Worm (Caenorhabditis elegans) whole organism, dauer: Measurements from ENCODE around the gene zif-1.
"Not testable (repeated sequence)": the region's sequence is repeated elsewhere in the genome, so short reads cannot be mapped to it uniquely, and the experiment has no call there.

Experiments
- unc-62 ChIP-seq: sonication (generic microtip); optimal IDR thresholded peaks from 2 replicates; lab custom pipeline; 2017; ENCODE audit warnings: missing biosample characterization, missing genetic modification reagents, missing genetic modification characterization

The zif-1 gene

DNA sequence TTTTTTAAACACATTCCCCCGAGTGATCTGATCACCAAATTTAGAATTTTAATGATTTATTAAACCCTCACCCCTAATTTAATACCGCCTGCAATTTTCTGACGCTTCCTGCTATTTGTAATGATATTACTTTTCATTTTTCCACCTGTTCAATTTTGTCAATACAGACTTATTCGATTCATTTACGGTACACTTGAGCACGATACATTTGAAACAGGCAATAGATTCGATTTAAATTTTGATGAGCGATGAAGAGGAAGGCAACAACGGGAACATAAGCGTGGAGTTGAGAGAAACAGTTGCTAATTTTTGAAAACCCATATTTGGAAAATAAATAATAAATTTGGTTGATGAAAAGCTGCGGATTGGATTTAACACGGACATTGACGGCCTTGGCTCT lies 2.1 kb downstream of the zif-1 start:
- no peak for TF ChIP-seq unc-62 (GFP tag; lab: Kevin White, UChicago)

DNA sequence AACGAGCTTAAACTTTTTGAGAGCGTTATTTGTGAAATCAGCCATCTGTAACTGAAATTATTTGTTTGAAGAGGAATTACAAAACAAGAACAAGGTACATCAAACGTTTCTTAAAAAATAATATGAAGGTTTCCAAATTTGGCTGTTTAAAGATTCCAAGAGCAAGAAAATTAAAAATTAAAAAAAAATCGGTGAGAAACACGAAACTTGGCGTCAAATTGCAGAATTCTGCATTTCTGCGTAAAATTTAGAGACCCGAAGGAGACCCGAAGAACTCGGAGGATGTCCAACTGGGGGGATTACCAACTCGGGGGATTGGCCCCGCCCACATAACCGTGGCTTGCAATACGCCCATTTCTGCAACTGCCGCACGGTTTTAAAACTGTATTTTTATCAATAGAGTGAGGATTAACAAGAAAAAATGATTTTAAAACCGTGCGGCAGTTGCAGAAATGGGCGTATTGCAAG lies 3.4 kb downstream of the zif-1 start, which contains the start of gene rab-6.1:
Gene rab-6.1, minus strand, starts transcription at position 51 of the 468 bp plus-strand sequence.
- not testable (repeated sequence) for TF ChIP-seq unc-62 (GFP tag; lab: Kevin White, UChicago)

ce11 chrIII:9007183-9007582 lies 4.6 kb downstream of the zif-1 start:
- TF ChIP-seq unc-62 (GFP tag; lab: Kevin White, UChicago), result no peak

DNA sequence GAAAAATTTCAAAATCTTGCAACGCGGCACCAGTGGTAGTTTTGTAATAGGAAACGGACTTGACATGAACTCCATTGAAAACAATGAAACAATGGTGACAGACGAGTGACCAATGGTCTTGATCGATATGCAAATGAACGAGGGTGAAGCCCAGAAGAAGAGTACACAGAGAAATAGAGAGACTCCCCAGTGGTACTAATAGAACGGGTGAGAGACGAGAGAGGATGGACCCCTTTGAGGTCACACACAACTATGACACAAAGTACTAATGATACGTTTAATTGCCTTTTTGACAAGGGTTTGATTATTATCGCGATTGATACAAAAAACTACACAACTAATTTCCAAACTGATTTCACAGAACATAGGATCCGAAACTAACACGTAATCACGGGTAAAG lies 7.5 kb downstream of the zif-1 start, which contains the start of gene F59B2.8:
Gene F59B2.8, minus strand, starts transcription at position 151 of the 400 bp plus-strand sequence.
- TF ChIP-seq unc-62 (GFP tag; lab: Kevin White, UChicago), result no peak

DNA sequence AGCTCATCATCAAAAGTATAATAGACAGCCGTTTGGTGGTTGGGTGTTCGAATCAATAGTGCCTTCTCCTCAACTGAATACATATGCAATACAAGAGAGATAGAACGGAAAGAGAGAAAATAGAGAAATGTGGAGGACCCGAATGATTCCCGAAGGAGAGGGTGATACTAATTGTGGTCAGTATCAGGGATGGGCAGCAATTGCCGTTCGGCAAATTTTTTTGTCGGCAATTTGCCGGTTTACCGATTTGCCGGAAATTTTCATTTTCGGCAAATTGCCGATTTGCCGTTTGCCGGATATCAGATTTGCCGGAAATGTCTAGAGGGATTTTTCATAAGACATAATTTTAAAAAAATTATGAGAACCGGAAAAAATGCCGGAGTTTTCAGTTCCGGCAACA lies 9.7 kb downstream of the zif-1 start, which contains the start of gene F59B2.9:
Gene F59B2.9, minus strand, starts transcription at position 101 of the 400 bp plus-strand sequence.
- TF ChIP-seq unc-62 (GFP tag; lab: Kevin White, UChicago), result no peak

- no peak for TF ChIP-seq unc-62 (GFP tag; lab: Kevin White, UChicago)
Measured at ce11 chrIII:9017181-9017651, 14.6 kb downstream of the zif-1 start, which contains the start of gene F59B2.12. Gene F59B2.12, plus strand, starts transcription at chrIII:9017601.

DNA sequence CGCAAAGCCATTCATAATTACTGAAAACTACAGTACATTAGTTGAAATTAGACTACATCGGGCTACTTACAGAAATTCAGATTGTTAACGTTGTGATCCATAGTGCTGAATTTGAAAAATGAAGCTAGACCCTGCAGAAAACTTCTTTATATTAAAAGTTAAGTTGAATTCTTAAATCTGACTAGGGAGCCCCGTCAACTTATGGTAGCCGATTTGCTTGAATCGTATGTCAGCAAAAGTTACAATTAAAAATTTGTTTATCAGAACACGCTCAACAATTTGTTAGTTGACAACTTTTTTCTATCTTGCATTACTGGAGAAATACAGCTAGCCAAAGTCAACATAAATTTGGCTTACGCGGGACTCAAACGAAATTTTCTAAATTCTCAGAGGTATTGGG lies 20.0 kb downstream of the zif-1 start, which contains the start of gene F59B2.14:
Gene F59B2.14, minus strand, starts transcription at position 101 of the 400 bp plus-strand sequence.
- no peak for TF ChIP-seq unc-62 (GFP tag; lab: Kevin White, UChicago)

DNA sequence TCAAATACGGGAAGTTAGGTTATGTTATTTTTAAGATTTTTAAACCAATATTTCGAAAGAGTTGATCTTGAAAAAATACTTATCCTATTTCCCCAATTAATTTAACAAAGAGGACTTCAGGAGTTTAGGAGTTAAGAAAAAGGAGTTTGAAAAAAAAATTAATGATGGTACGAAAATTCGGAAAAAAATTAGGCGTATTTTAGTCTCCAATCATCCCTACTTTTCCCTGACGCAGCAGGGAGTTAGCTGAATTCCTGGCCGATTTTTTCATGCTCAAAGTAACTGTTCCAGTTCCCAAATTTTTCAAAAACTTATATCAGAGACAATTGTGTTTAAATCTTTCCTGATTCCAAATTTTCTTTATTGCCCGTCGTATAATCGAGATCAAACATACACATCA lies 21.0 kb downstream of the zif-1 start:
- no peak for TF ChIP-seq unc-62 (GFP tag; lab: Kevin White, UChicago)

- TF ChIP-seq unc-62 (GFP tag; lab: Kevin White, UChicago), result no peak
Measured at ce11 chrIII:9026951-9027350, 24.4 kb downstream of the zif-1 start, which contains the start of gene F59B2.13. Gene F59B2.13, minus strand, starts transcription at chrIII:9027051.

ce11 chrIII:9030818-9031217 lies 28.2 kb downstream of the zif-1 start:
- no peak for TF ChIP-seq unc-62 (GFP tag; lab: Kevin White, UChicago)

DNA sequence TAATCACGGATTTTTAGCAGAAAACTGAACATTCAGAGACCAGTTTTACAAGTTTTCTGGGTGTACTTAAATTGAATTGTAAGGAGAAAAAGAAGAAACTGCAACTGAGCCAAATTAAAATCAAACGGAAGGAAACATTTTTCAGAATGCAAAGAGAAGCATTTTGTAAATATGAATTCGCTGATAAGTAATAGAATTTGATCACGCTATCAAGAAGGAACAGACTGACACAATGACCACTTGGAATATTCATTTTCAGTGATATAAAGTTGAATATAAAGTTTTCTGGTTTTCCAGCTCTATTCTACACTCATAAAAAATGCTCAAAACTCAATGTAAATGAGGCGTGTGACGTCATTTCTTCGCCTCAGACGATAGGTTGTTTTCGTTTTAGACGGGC lies 31.6 kb downstream of the zif-1 start:
- TF ChIP-seq unc-62 (GFP tag; lab: Kevin White, UChicago), result no peak

DNA sequence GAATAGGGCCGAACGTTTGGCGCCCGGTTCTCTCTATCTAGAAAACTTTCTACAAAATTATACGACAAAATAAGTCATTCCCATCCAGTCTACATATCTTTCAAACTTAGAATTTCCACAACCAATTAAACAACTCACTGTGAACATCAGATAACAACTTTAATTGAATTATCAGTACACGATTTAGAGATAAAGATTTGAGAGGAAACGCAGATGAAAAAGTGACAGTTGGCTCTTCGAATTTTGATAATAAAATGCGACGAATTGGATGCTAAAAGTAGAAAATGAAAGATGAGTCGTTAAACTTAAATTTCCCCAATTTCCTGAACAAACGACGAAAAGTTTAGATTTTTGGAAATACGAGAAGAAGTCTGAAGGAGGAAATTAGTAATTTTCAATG lies 32.5 kb downstream of the zif-1 start:
- TF ChIP-seq unc-62 (GFP tag; lab: Kevin White, UChicago), result no peak

- no peak for TF ChIP-seq unc-62 (GFP tag; lab: Kevin White, UChicago)
Measured at ce11 chrIII:9037658-9038057, 35.1 kb downstream of the zif-1 start, which contains the start of gene R107.9. Gene R107.9, plus strand, starts transcription at chrIII:9037958.

- TF ChIP-seq unc-62 (GFP tag; lab: Kevin White, UChicago), result no peak
Measured at ce11 chrIII:9043200-9043599, 40.6 kb downstream of the zif-1 start, which contains the start of gene nac-2. Gene nac-2, minus strand, starts transcription at chrIII:9043300.

ce11 chrIII:9045838-9046237 lies 43.3 kb downstream of the zif-1 start, which contains the start of gene R107.2:
Gene R107.2, minus strand, starts transcription at chrIII:9045938.
- TF ChIP-seq unc-62 (GFP tag; lab: Kevin White, UChicago), result no peak

ce11 chrIII:9047260-9047659 lies 44.7 kb downstream of the zif-1 start:
- TF ChIP-seq unc-62 (GFP tag; lab: Kevin White, UChicago), result no peak

- TF ChIP-seq unc-62 (GFP tag; lab: Kevin White, UChicago), result no peak
Measured at ce11 chrIII:9050600-9050999, 48.0 kb downstream of the zif-1 start, which contains the start of gene ikke-1. Gene ikke-1, minus strand, starts transcription at chrIII:9050700.
